Worm (Caenorhabditis elegans) whole organism, L4 larva: ENCODE data around the gene C31E10.11.

ENCODE experiments used
- F26F4.8 ChIP-seq: fragments of 200-800 bp; sonication (Bioruptor generic); conservative IDR thresholded peaks from 2 replicates; pipeline ENCODE4 v1.3.6; 2022; ENCODE audit warnings: missing genetic modification characterization, missing compliant biosample characterization
- Y105C5A.15 ChIP-seq: fragments of 200-800 bp; sonication (Bioruptor generic); IDR thresholded peaks from 2 replicates; pipeline ENCODE4 v1.3.6; 2022; ENCODE audit warnings: missing genetic modification characterization, missing compliant biosample characterization
- aha-1 ChIP-seq: fragments of 150-350 bp; peaks from one replicate; lab custom pipeline; 2014; ENCODE audit warnings: missing biosample characterization, missing genetic modification characterization
- aly-2 ChIP-seq: sonication (generic microtip); optimal IDR thresholded peaks from 2 replicates; lab custom pipeline; 2018; ENCODE audit warnings: missing biosample characterization, missing genetic modification characterization
- ceh-44 ChIP-seq: fragments of 200-800 bp; sonication (Bioruptor generic); IDR thresholded peaks from 2 replicates; pipeline ENCODE4 v1.3.6; 2022; ENCODE audit warnings: missing genetic modification reagents, missing genetic modification characterization, missing compliant biosample characterization
- daf-16 ChIP-seq, 3 experiments: sonication (generic microtip); optimal IDR thresholded peaks; 2 replicates each; lab custom pipeline; 2016 to 2017; ENCODE audit warnings: missing genetic modification characterization in 3 of 3, missing genetic modification reagents in 3 of 3, mild to moderate bottlenecking in 2 of 3, missing compliant biosample characterization in 2 of 3, missing biosample characterization in 1 of 3, moderate library complexity in 1 of 3
- daf-19 ChIP-seq: fragments of 200-800 bp; sonication (Bioruptor generic); conservative IDR thresholded peaks from 2 replicates; pipeline ENCODE4 v1.3.6; 2022; ENCODE audit warnings: missing genetic modification characterization, missing compliant biosample characterization
- dmd-6 ChIP-seq: fragments of 200-800 bp; sonication (Bioruptor generic); IDR thresholded peaks from 2 replicates; pipeline ENCODE4 v1.3.6; 2022; ENCODE audit warnings: missing genetic modification reagents, missing genetic modification characterization, missing compliant biosample characterization
- dve-1 ChIP-seq: sonication (generic microtip); optimal IDR thresholded peaks from 2 replicates; lab custom pipeline; 2017; ENCODE audit warnings: antibody characterized with exemption, mild to moderate bottlenecking, missing genetic modification characterization, missing compliant biosample characterization; ENCODE audit not compliant: insufficient read depth
- egl-27 ChIP-seq: sonication (generic microtip); optimal IDR thresholded peaks from 3 replicates; lab custom pipeline; 2017; ENCODE audit warnings: missing biosample characterization, missing genetic modification reagents, missing genetic modification characterization
- fkh-10 ChIP-seq: fragments of 150-350 bp; optimal IDR thresholded peaks from 2 replicates; lab custom pipeline; 2014; ENCODE audit warnings: missing biosample characterization, missing genetic modification reagents, missing genetic modification characterization
- hif-1 ChIP-seq, 2 experiments: sonication (generic microtip); optimal IDR thresholded peaks; 2 replicates each; lab custom pipeline; 2016 to 2017; ENCODE audit warnings: missing compliant biosample characterization in 2 of 2, missing genetic modification characterization in 2 of 2, missing genetic modification reagents in 2 of 2, missing genotype in 2 of 2, mild to moderate bottlenecking in 1 of 2
- hlh-11 ChIP-seq: fragments of 200-800 bp; sonication (Bioruptor generic); optimal IDR thresholded peaks from 2 replicates; lab custom pipeline; 2018; ENCODE audit warnings: mild to moderate bottlenecking, missing genetic modification characterization, missing compliant biosample characterization
- hmg-1.1 ChIP-seq: fragments of 200-800 bp; sonication (Bioruptor generic); IDR thresholded peaks from 2 replicates; pipeline ENCODE4 v1.3.6; 2022; ENCODE audit warnings: missing genetic modification reagents, missing genetic modification characterization, missing compliant biosample characterization
- jun-1 ChIP-seq: fragments of 150-350 bp; optimal IDR thresholded peaks from 2 replicates; lab custom pipeline; 2014; ENCODE audit warnings: missing biosample characterization, missing genetic modification reagents, missing genetic modification characterization
- lin-15B ChIP-seq: fragments of 150-350 bp; sonication (generic microtip); optimal IDR thresholded peaks from 3 replicates; lab custom pipeline; 2014; ENCODE audit warnings: missing biosample characterization, missing genetic modification characterization
- lin-29 ChIP-seq: fragments of 200-800 bp; sonication (Bioruptor generic); IDR thresholded peaks from 2 replicates; pipeline ENCODE4 v1.3.6; 2022; ENCODE audit warnings: missing genetic modification reagents, missing genetic modification characterization, missing compliant biosample characterization
- mep-1 ChIP-seq: fragments of 150-350 bp; sonication (generic microtip); optimal IDR thresholded peaks from 3 replicates; lab custom pipeline; 2014; ENCODE audit warnings: missing biosample characterization, missing genetic modification characterization
- mes-2 ChIP-seq: sonication (generic microtip); optimal IDR thresholded peaks from 2 replicates; lab custom pipeline; 2016; ENCODE audit warnings: missing genotype, mild to moderate bottlenecking, missing genetic modification characterization, missing compliant biosample characterization; ENCODE audit not compliant: poor library complexity, severe bottlenecking
- mxl-2 ChIP-seq: fragments of 200-800 bp; sonication (Bioruptor generic); conservative IDR thresholded peaks from 2 replicates; pipeline ENCODE4 v1.3.6; 2022; ENCODE audit warnings: missing genetic modification reagents, missing genetic modification characterization, missing compliant biosample characterization
- mxl-3 ChIP-seq: fragments of 200-800 bp; sonication (Bioruptor generic); optimal IDR thresholded peaks from 2 replicates; lab custom pipeline; 2018; ENCODE audit warnings: mild to moderate bottlenecking, missing genetic modification characterization, missing compliant biosample characterization
- nhr-10 ChIP-seq: fragments of 150-350 bp; optimal IDR thresholded peaks from 2 replicates; lab custom pipeline; 2014; ENCODE audit warnings: missing biosample characterization, missing genetic modification characterization
- nhr-102 ChIP-seq: sonication (generic microtip); optimal IDR thresholded peaks from 2 replicates; lab custom pipeline; 2016; ENCODE audit warnings: mild to moderate bottlenecking, missing genetic modification characterization, moderate library complexity, missing compliant biosample characterization
- nhr-25 ChIP-seq: sonication (generic microtip); optimal IDR thresholded peaks from 2 replicates; lab custom pipeline; 2017; ENCODE audit warnings: missing genetic modification characterization, mild to moderate bottlenecking, missing compliant biosample characterization, antibody characterized with exemption, moderate library complexity, borderline replicate concordance; ENCODE audit not compliant: insufficient read depth
- nhr-28 ChIP-seq: fragments of 150-350 bp; optimal IDR thresholded peaks from 2 replicates; lab custom pipeline; 2014; ENCODE audit warnings: missing biosample characterization, missing genetic modification characterization
- nhr-41 ChIP-seq: fragments of 200-800 bp; sonication (Bioruptor generic); IDR thresholded peaks from 2 replicates; pipeline ENCODE4 v1.3.6; 2022; ENCODE audit warnings: missing genetic modification reagents, missing genetic modification characterization, missing compliant biosample characterization
- nhr-42 ChIP-seq: fragments of 200-800 bp; sonication (Bioruptor generic); IDR thresholded peaks from 2 replicates; pipeline ENCODE4 v1.3.6; 2022; ENCODE audit warnings: missing genetic modification characterization, missing compliant biosample characterization
- nhr-48 ChIP-seq: sonication (generic microtip); optimal IDR thresholded peaks from 2 replicates; lab custom pipeline; 2016; ENCODE audit warnings: mild to moderate bottlenecking, missing genetic modification characterization, missing compliant biosample characterization
- nhr-6 ChIP-seq: fragments of 150-350 bp; optimal IDR thresholded peaks from 2 replicates; lab custom pipeline; 2014; ENCODE audit warnings: missing biosample characterization, missing genetic modification characterization
- nhr-76 ChIP-seq: fragments of 150-350 bp; optimal IDR thresholded peaks from 2 replicates; lab custom pipeline; 2014; ENCODE audit warnings: missing biosample characterization, missing genetic modification characterization
- php-3 ChIP-seq: fragments of 200-800 bp; sonication (Bioruptor generic); IDR thresholded peaks from 2 replicates; pipeline ENCODE4 v1.3.6; 2022; ENCODE audit warnings: missing genetic modification reagents, missing genetic modification characterization, missing compliant biosample characterization
- pqm-1 ChIP-seq: sonication (generic microtip); optimal IDR thresholded peaks from 2 replicates; lab custom pipeline; 2017; ENCODE audit warnings: missing biosample characterization, missing genetic modification characterization
- set-16 ChIP-seq: fragments of 200-800 bp; sonication (Bioruptor generic); IDR thresholded peaks from 2 replicates; pipeline ENCODE4 v1.3.6; 2022; ENCODE audit warnings: missing genetic modification reagents, missing genetic modification characterization, missing compliant biosample characterization
- snpc-4 ChIP-seq: fragments of 150-350 bp; optimal IDR thresholded peaks from 2 replicates; lab custom pipeline; 2014; ENCODE audit warnings: missing biosample characterization, missing genetic modification characterization
- unc-62 ChIP-seq, 3 experiments: fragments of 150-350 bp in 1 of 3; sonication (generic microtip); optimal IDR thresholded peaks in 2 of 3; peaks in 1 of 3; 1 replicate in 1 of 3; 2 replicates in 2 of 3; lab custom pipeline; 2014 to 2017; ENCODE audit warnings: missing biosample characterization in 3 of 3, missing genetic modification characterization in 3 of 3, missing genetic modification reagents in 3 of 3, missing genotype in 1 of 3
- ztf-7 ChIP-seq: fragments of 150-350 bp; optimal IDR thresholded peaks from 2 replicates; lab custom pipeline; 2014; ENCODE audit warnings: missing biosample characterization, missing genetic modification characterization

Gene C31E10.11

DNA sequence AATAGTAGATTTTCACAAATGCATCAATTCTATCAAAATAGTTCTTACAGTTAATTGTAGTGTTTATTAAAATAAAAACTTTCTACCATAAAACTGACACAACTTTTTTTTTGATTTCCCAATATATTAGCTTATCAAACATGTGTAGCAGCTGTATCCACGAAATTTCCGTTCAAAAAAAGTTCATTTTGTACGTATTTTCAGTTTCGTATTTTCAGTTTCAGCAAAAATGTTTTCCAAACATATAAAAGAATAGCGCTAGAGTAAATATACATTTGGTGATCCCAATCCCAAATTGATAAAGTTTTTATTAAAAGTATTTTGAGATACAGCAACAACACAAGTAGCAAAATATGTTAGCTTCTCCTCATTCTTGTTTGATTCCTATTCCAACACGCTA lies 38.8 kb upstream of the C31E10.11 start:
- TF ChIP-seq aly-2 (tag; lab: Kevin White, UChicago): no peak
- peak in 1 of 2 experiments; percentile 97 for TF ChIP-seq unc-62 (GFP tag; optimal IDR thresholded peaks at IDR 0.05 in 1 of 2; lab: Kevin White, UChicago)
- TF ChIP-seq unc-62 (tag; optimal IDR thresholded peaks at IDR 0.05; lab: Kevin White, UChicago): no peak

DNA sequence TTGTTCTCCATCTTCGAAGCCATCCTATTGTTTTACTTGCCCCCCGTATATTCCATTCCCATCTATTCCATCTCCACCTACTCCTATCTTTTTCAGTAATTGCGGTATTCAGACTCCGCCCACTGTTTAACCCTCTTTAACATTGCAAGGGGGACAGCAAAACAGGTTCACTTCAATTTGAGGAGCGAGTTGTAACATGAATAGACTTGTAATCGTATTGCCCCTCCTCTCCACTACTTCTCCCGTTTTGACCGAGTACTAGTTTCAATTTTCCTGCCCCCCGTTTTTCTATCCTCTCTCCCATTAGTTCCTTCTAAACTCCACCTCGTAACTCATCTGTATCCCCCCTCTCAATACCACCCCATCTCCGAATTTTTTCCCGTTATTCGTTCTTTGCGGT lies 37.9 kb upstream of the C31E10.11 start:
- no peak for TF ChIP-seq nhr-25 (tag; lab: Kevin White, UChicago)
- TF ChIP-seq ztf-7 (tag; lab: Kevin White, UChicago): no peak
- no peak for TF ChIP-seq lin-15B (tag; lab: Kevin White, UChicago)
- no peak for TF ChIP-seq set-16 (GFP tag; lab: Robert Waterston, UW)
- TF ChIP-seq nhr-6: no peak
- TF ChIP-seq hif-1 (tag; optimal IDR thresholded peaks at IDR 0.05; lab: Kevin White, UChicago): no peak
- TF ChIP-seq jun-1 (tag; lab: Kevin White, UChicago): no peak
- no peak for TF ChIP-seq mes-2
- TF ChIP-seq lin-29: no peak
- TF ChIP-seq dve-1 (tag; lab: Kevin White, UChicago): no peak
- no peak for TF ChIP-seq nhr-76 (tag; lab: Kevin White, UChicago)

DNA sequence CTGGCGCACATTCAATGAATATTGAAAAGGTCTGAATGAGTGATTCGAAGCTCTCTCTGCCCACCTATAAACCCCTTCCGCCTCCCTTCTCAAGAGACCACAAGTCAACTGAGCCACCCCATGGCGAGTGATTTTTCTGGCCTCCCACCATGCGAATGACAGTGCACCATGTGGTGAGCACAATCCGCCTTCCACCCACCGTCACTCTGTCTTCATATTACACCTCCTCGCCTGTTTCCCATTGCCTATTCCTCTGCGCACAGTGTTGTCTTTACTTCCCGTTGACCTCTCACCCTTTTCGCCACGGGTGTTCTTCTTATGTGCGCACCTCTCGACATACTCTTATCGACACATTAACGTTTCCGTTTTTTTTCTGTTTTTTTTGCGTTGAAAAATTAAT lies 36.3 kb upstream of the C31E10.11 start:
- TF ChIP-seq nhr-76 (tag; lab: Kevin White, UChicago) (no peak), lin-15B (tag; lab: Kevin White, UChicago) (no peak), dve-1 (tag; lab: Kevin White, UChicago) (no peak), nhr-10 (tag; lab: Kevin White, UChicago) (no peak), mxl-2 (GFP tag; lab: Robert Waterston, UW) (no peak), ceh-44 (GFP tag; lab: Robert Waterston, UW) (no peak), nhr-28 (no peak), daf-19 (no peak), fkh-10 (GFP tag; lab: Kevin White, UChicago) (no peak), snpc-4 (tag; lab: Kevin White, UChicago) (no peak), nhr-42 (GFP tag; lab: Robert Waterston, UW) (no peak), Y105C5A.15 (GFP tag; lab: Robert Waterston, UW) (no peak), pqm-1 (no peak), php-3 (GFP tag; lab: Robert Waterston, UW) (no peak), nhr-6 (no peak)

DNA sequence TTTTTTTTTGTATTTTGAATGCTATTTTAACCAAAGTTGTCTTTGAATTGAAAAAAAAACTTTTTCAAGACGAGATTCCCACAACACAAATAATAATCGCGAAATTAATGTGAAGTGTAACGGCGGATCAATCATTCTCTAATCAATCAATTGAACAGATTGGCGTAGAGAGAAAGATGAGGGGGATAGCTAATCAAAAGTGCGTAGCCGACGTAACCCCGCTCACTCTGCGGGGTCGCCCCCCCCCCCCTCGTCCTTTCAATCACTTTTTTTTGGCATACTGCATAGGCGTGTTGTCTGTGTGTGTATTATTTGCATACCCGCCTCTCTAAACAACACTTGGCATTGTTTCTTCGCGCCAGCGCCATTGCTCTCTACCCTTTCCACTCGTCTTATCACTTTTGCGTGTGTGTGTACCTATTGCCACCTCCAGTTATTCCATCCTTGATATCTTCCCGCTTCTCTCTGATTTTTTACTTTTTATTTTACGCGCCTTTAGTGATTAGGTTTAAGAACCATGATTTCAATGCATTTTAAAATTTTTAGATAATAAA lies 33.9 kb upstream of the C31E10.11 start:
- TF ChIP-seq egl-27 (no peak), aha-1 (tag; lab: Kevin White, UChicago) (peak; percentile 4), dve-1 (tag; lab: Kevin White, UChicago) (peak; percentile 1), nhr-28 (peak; percentile 42), pqm-1 (peak; percentile 44), nhr-102 (tag; lab: Kevin White, UChicago) (no peak), mes-2 (peak; percentile 14), hlh-11 (tag; lab: Kevin White, UChicago) (peak; percentile 46), mep-1 (tag; lab: Kevin White, UChicago) (peak; percentile 49), F26F4.8 (GFP tag; lab: Robert Waterston, UW) (no peak), nhr-41 (GFP tag; lab: Robert Waterston, UW) (peak; percentile 71; the same call in 1 of the 2 replicates), mxl-3 (GFP tag; lab: Kevin White, UChicago) (peak; percentile 47), nhr-25 (tag; lab: Kevin White, UChicago) (peak; percentile 1), dmd-6 (GFP tag; lab: Robert Waterston, UW) (peak; percentile 50), hmg-1.1 (no peak), nhr-48 (tag; lab: Kevin White, UChicago) (peak; percentile 21), daf-16 (GFP tag; optimal IDR thresholded peaks at IDR 0.05; lab: Kevin White, UChicago) (no peak), daf-16 (tag; optimal IDR thresholded peaks at IDR 0.05; lab: Kevin White, UChicago) (peak; percentile 67), fkh-10 (GFP tag; lab: Kevin White, UChicago) (no peak)
